Worm (Caenorhabditis elegans): ENCODE data around the gene fdgt-1.

DNA sequence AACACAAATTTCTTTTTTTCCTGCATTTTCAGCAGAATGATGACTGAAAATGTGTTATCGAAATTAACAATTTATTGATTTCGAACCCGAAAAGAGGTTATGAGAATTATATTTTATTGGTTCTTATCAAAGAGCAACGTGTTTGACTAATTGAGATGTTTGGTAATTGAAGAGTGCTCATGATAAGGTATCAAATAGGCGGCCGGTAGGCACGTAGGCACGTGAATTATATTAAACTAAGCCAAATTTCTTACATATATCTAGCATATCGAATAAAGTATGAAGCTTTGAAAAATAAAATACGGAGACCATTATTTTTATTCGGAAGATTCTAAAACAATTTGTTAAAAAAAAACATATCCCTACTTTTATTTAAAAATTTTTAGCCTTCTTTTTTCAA, 13.0 kb downstream of the fdgt-1 start, which contains the start of gene math-45:
- no peak for TF ChIP-seq nhr-67 (tag; optimal IDR thresholded peaks at IDR 0.05)
- TF ChIP-seq egl-5 (tag; optimal IDR thresholded peaks at IDR 0.05) = no peak
- TF ChIP-seq egl-27 (tag; optimal IDR thresholded peaks at IDR 0.05) = no peak
- TF ChIP-seq unc-39 (tag; optimal IDR thresholded peaks at IDR 0.05) = no peak
- no peak for TF ChIP-seq elt-1 (tag; optimal IDR thresholded peaks at IDR 0.05)
- TF ChIP-seq ZK546.5 (tag; optimal IDR thresholded peaks at IDR 0.05) = no peak
- TF ChIP-seq lsy-12 (tag; optimal IDR thresholded peaks at IDR 0.05) = no peak
- TF ChIP-seq lin-39 (tag; optimal IDR thresholded peaks at IDR 0.05) = no peak
- TF ChIP-seq pqm-1 (tag; optimal IDR thresholded peaks at IDR 0.05) = no peak
- TF ChIP-seq nhr-237 (tag; optimal IDR thresholded peaks at IDR 0.05) = no peak
